Fruit fly (Drosophila melanogaster) whole organism, embryonic: ENCODE data around the gene Atu.

Source experiments
- Adf1 ChIP-seq: fragments of 200-800 bp; sonication (Bioruptor generic); IDR thresholded peaks from 2 replicates; pipeline ENCODE4 v1.3.6; 2022; ENCODE audit warnings: missing biosample characterization, missing genetic modification characterization
- BtbVII ChIP-seq: fragments of 200-800 bp; sonication (Bioruptor generic); optimal IDR thresholded peaks from 3 replicates; lab custom pipeline; 2017; ENCODE audit warnings: missing biosample characterization, mild to moderate bottlenecking, missing genetic modification characterization
- CG10274 ChIP-seq: fragments of 200-800 bp; sonication (Bioruptor generic); optimal IDR thresholded peaks from 3 replicates; lab custom pipeline; 2017; ENCODE audit warnings: missing biosample characterization, mild to moderate bottlenecking, missing genetic modification characterization
- CG10366 ChIP-seq: fragments of 200-800 bp; sonication (Bioruptor generic); IDR thresholded peaks from 2 replicates; pipeline ENCODE4 v1.3.6; 2022; ENCODE audit warnings: missing biosample characterization, missing genetic modification characterization
- CG10654 ChIP-seq: fragments of 200-800 bp; sonication (Bioruptor generic); optimal IDR thresholded peaks from 2 replicates; lab custom pipeline; 2016; ENCODE audit warnings: missing biosample characterization, missing genetic modification characterization
- CG12299 ChIP-seq: fragments of 200-800 bp; sonication (Bioruptor generic); optimal IDR thresholded peaks from 2 replicates; lab custom pipeline; 2018; ENCODE audit warnings: missing biosample characterization, mild to moderate bottlenecking, missing genetic modification characterization
- CG13775 ChIP-seq: fragments of 200-800 bp; sonication (Bioruptor generic); optimal IDR thresholded peaks from 3 replicates; lab custom pipeline; 2017; ENCODE audit warnings: missing biosample characterization, mild to moderate bottlenecking, missing genetic modification characterization
- CG13894 ChIP-seq: fragments of 200-800 bp; sonication (Bioruptor generic); optimal IDR thresholded peaks from 3 replicates; lab custom pipeline; 2018; ENCODE audit warnings: missing biosample characterization, mild to moderate bottlenecking, missing genetic modification characterization, moderate library complexity
- CG15011 ChIP-seq: fragments of 200-800 bp; sonication (Bioruptor generic); optimal IDR thresholded peaks from 3 replicates; lab custom pipeline; 2018; ENCODE audit warnings: missing biosample characterization, mild to moderate bottlenecking, missing genetic modification characterization
- CG15479 ChIP-seq: fragments of 200-800 bp; sonication (Bioruptor generic); optimal IDR thresholded peaks from 3 replicates; lab custom pipeline; 2019; ENCODE audit warnings: missing biosample characterization, mild to moderate bottlenecking, missing genetic modification characterization, moderate library complexity
- CG18011 ChIP-seq: fragments of 200-800 bp; sonication (Bioruptor generic); optimal IDR thresholded peaks from 2 replicates; lab custom pipeline; 2017; ENCODE audit warnings: missing biosample characterization, missing genetic modification characterization, mild to moderate bottlenecking, moderate library complexity, missing genotype
- CG1832 ChIP-seq: fragments of 200-800 bp; sonication (Bioruptor generic); optimal IDR thresholded peaks from 2 replicates; lab custom pipeline; 2017; ENCODE audit warnings: missing biosample characterization, mild to moderate bottlenecking, missing genetic modification characterization, inconsistent platforms
- CG2202 ChIP-seq: fragments of 200-800 bp; sonication (Bioruptor generic); optimal IDR thresholded peaks from 2 replicates; lab custom pipeline; 2018; ENCODE audit warnings: missing biosample characterization, mild to moderate bottlenecking, missing genetic modification characterization
- CG31365 ChIP-seq: fragments of 200-800 bp; sonication (Bioruptor generic); optimal IDR thresholded peaks from 2 replicates; lab custom pipeline; 2018; ENCODE audit warnings: missing biosample characterization, mild to moderate bottlenecking, missing genetic modification characterization
- CG3163 ChIP-seq: fragments of 200-800 bp; sonication (Bioruptor generic); optimal IDR thresholded peaks from 3 replicates; lab custom pipeline; 2016; ENCODE audit warnings: missing biosample characterization, missing genetic modification characterization
- CG34376 ChIP-seq: fragments of 200-800 bp; sonication (Bioruptor generic); optimal IDR thresholded peaks from 2 replicates; lab custom pipeline; 2018; ENCODE audit warnings: missing biosample characterization, mild to moderate bottlenecking, missing genetic modification characterization
- CG34422 ChIP-seq: fragments of 200-800 bp; sonication (Bioruptor generic); IDR thresholded peaks from 3 replicates; pipeline ENCODE4 v1.3.6; 2022; ENCODE audit warnings: missing biosample characterization, missing genetic modification characterization
- CG4424 ChIP-seq: fragments of 200-800 bp; sonication (Bioruptor generic); optimal IDR thresholded peaks from 3 replicates; lab custom pipeline; 2016; ENCODE audit warnings: missing biosample characterization, missing genetic modification characterization
- CG4820 ChIP-seq: fragments of 200-800 bp; sonication (Bioruptor generic); optimal IDR thresholded peaks from 3 replicates; lab custom pipeline; 2016; ENCODE audit warnings: missing biosample characterization, missing genetic modification characterization
- CG6791 ChIP-seq: fragments of 200-800 bp; sonication (Bioruptor generic); IDR thresholded peaks from 3 replicates; pipeline ENCODE4 v1.3.6; 2022; ENCODE audit warnings: missing biosample characterization, missing genetic modification characterization; ENCODE audit not compliant: partially characterized antibody
- CG7928 ChIP-seq: fragments of 200-800 bp; sonication (Bioruptor generic); optimal IDR thresholded peaks from 2 replicates; lab custom pipeline; 2017; ENCODE audit warnings: missing biosample characterization, mild to moderate bottlenecking, missing genetic modification characterization
- CG9817 ChIP-seq: fragments of 200-800 bp; sonication (Bioruptor generic); optimal IDR thresholded peaks from 2 replicates; lab custom pipeline; 2018; ENCODE audit warnings: missing biosample characterization, mild to moderate bottlenecking, missing genetic modification characterization, moderate library complexity
- CG9932 ChIP-seq: fragments of 200-800 bp; sonication (Bioruptor generic); IDR thresholded peaks from 2 replicates; pipeline ENCODE4 v1.3.6; 2022; ENCODE audit warnings: missing biosample characterization, missing genetic modification characterization
- CkIIα-i1 ChIP-seq: fragments of 200-800 bp; sonication (Bioruptor generic); IDR thresholded peaks from 2 replicates; pipeline ENCODE4 v1.3.6; 2022; ENCODE audit warnings: missing biosample characterization, missing genetic modification characterization
- CoRest ChIP-seq: fragments of 200-800 bp; sonication (Bioruptor generic); optimal IDR thresholded peaks from 3 replicates; lab custom pipeline; 2018; ENCODE audit warnings: missing biosample characterization, mild to moderate bottlenecking, missing genetic modification characterization, moderate library complexity
- Dek ChIP-seq: fragments of 200-800 bp; sonication (Bioruptor generic); optimal IDR thresholded peaks from 3 replicates; lab custom pipeline; 2019; ENCODE audit warnings: missing biosample characterization, mild to moderate bottlenecking, missing genetic modification characterization, moderate library complexity
- HmgD ChIP-seq: fragments of 200-800 bp; sonication (Bioruptor generic); optimal IDR thresholded peaks from 3 replicates; lab custom pipeline; 2016; ENCODE audit warnings: missing biosample characterization, missing genetic modification characterization
- MESR4 ChIP-seq: fragments of 200-800 bp; sonication (Bioruptor generic); optimal IDR thresholded peaks from 2 replicates; lab custom pipeline; 2018; ENCODE audit warnings: missing biosample characterization, mild to moderate bottlenecking, missing genetic modification characterization, moderate library complexity
- Med ChIP-seq: fragments of 200-800 bp; sonication (Bioruptor generic); peaks from one replicate; lab custom pipeline; 2016; ENCODE audit warnings: missing biosample characterization, missing genetic modification characterization, mild to moderate bottlenecking, inconsistent platforms, moderate library complexity
- NK7.1 ChIP-seq: fragments of 200-800 bp; sonication (Bioruptor generic); optimal IDR thresholded peaks from 3 replicates; lab custom pipeline; 2016; ENCODE audit warnings: missing biosample characterization, missing genetic modification characterization
- Opbp ChIP-seq: fragments of 200-800 bp; sonication (Bioruptor generic); IDR thresholded peaks from 3 replicates; pipeline ENCODE4 v1.3.6; 2022; ENCODE audit warnings: missing biosample characterization, missing genetic modification characterization; ENCODE audit not compliant: partially characterized antibody
- Ssrp ChIP-seq: fragments of 200-800 bp; sonication (Bioruptor generic); optimal IDR thresholded peaks from 2 replicates; lab custom pipeline; 2018; ENCODE audit warnings: missing biosample characterization, mild to moderate bottlenecking, missing genetic modification characterization, moderate library complexity
- Tbp ChIP-seq: fragments of >200 bp; optimal IDR thresholded peaks from 2 replicates; lab custom pipeline; 2018; ENCODE audit warnings: missing biosample characterization, missing genetic modification characterization
- chn ChIP-seq: fragments of 200-800 bp; sonication (Bioruptor generic); optimal IDR thresholded peaks from 2 replicates; lab custom pipeline; 2016; ENCODE audit warnings: missing biosample characterization, missing genetic modification characterization
- danr ChIP-seq: fragments of 200-800 bp; sonication (Bioruptor generic); IDR thresholded peaks from 2 replicates; pipeline ENCODE4 v1.3.6; 2022; ENCODE audit warnings: missing biosample characterization, missing genetic modification characterization
- dati ChIP-seq: fragments of 200-800 bp; sonication (Bioruptor generic); IDR thresholded peaks from 2 replicates; pipeline ENCODE4 v1.3.6; 2022; ENCODE audit warnings: missing biosample characterization, missing genetic modification characterization
- dimm ChIP-seq: fragments of 200-800 bp; sonication (Bioruptor generic); IDR thresholded peaks from 2 replicates; pipeline ENCODE4 v1.3.6; 2022; ENCODE audit warnings: missing biosample characterization, missing genetic modification characterization
- dm ChIP-seq: fragments of 200-800 bp; sonication (Bioruptor generic); optimal IDR thresholded peaks from 3 replicates; lab custom pipeline; 2016; ENCODE audit warnings: missing biosample characterization, missing genetic modification characterization
- kay ChIP-seq: fragments of 200-800 bp; sonication (Bioruptor generic); optimal IDR thresholded peaks from 2 replicates; lab custom pipeline; 2016; ENCODE audit warnings: missing biosample characterization, missing genetic modification characterization
- mld ChIP-seq: fragments of 200-800 bp; sonication (Bioruptor generic); IDR thresholded peaks from 3 replicates; pipeline ENCODE4 v1.3.6; 2022; ENCODE audit warnings: missing biosample characterization, missing genetic modification characterization; ENCODE audit not compliant: partially characterized antibody
- nerfin-2 ChIP-seq: fragments of 200-800 bp; sonication (Bioruptor generic); IDR thresholded peaks from 2 replicates; pipeline ENCODE4 v1.3.6; 2022; ENCODE audit warnings: missing biosample characterization, missing genetic modification characterization; ENCODE audit not compliant: partially characterized antibody
- odd ChIP-seq: fragments of 200-800 bp; sonication (Bioruptor generic); optimal IDR thresholded peaks from 2 replicates; lab custom pipeline; 2017; ENCODE audit warnings: missing biosample characterization, mild to moderate bottlenecking, missing genetic modification characterization
- pfk ChIP-seq: fragments of 200-800 bp; sonication (Bioruptor generic); optimal IDR thresholded peaks from 2 replicates; lab custom pipeline; 2018; ENCODE audit warnings: missing biosample characterization, mild to moderate bottlenecking, missing genetic modification characterization, moderate library complexity
- slp2 ChIP-seq: fragments of 200-800 bp; sonication (Bioruptor generic); optimal IDR thresholded peaks from 2 replicates; lab custom pipeline; 2016; ENCODE audit warnings: missing biosample characterization, missing genetic modification characterization
- tll ChIP-seq, 2 experiments: fragments of 200-800 bp in 1 of 2; fragments of >200 bp in 1 of 2; sonication (Bioruptor generic) in 1 of 2; optimal IDR thresholded peaks; 2 replicates each; lab custom pipeline; 2017 to 2019; ENCODE audit warnings: missing biosample characterization in 2 of 2, missing genetic modification characterization in 2 of 2, mild to moderate bottlenecking in 1 of 2, moderate library complexity in 1 of 2
- ttk ChIP-seq: fragments of 200-800 bp; sonication (Bioruptor generic); IDR thresholded peaks from 2 replicates; pipeline ENCODE4 v2.1.2; 2022; ENCODE audit warnings: missing biosample characterization, missing genetic modification characterization
- yki ChIP-seq: fragments of >200 bp; optimal IDR thresholded peaks from 3 replicates; lab custom pipeline; 2018
- zen ChIP-seq: fragments of 200-800 bp; sonication (Bioruptor generic); optimal IDR thresholded peaks from 3 replicates; lab custom pipeline; 2018; ENCODE audit warnings: missing biosample characterization, mild to moderate bottlenecking, missing genetic modification characterization, moderate library complexity
- zfh1 ChIP-seq: fragments of 200-800 bp; sonication (Bioruptor generic); IDR thresholded peaks from 3 replicates; pipeline ENCODE4 v1.3.6; 2022; ENCODE audit warnings: missing biosample characterization, missing genetic modification characterization

Gene Atu

DNA sequence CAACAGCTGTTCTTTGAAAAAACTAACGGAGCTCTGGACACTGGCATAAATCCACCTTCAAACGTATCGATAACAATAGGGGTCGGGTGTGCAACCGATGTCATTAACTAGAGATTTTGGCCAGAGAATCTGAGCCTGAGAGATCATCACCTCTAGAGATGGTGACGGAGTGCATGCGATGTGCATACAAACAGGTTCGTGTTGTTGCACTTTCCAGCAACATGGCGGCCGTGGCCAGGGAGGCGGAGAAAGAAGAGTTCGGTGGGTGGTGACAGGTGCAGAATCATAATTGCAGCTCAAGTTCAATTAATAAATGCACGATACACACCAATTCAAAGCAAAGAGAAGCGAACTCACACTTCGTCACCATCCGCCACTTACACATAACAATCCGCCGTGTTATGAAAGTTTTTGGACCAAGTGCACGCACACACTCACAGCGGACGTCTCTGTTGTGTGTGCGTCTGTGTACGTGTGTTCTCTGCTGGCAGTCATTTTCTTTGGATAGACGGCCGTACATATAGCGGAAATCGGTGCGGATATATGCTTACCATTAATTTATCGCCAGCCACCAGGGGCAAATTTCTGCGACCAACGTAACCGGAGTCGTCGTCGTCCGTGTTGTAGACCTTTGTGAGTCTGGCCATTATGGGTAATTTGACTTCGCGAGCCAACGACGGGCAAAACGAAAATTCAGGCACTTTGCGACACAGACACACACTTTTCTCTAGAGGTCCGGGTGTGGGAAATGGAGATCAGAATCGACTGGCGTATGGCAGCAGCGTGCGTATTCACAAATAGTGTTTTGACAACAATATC lies 46.0 kb downstream of the Atu start (continued):
- TF ChIP-seq CG13775: no peak
- TF ChIP-seq CG10654 (GFP tag; lab: Kevin White, UChicago): no peak
- TF ChIP-seq CG7928 (GFP tag; lab: Kevin White, UChicago): no peak
- TF ChIP-seq CG10274 (GFP tag; lab: Kevin White, UChicago): peak; percentile 90
- TF ChIP-seq CG12299: no peak
- TF ChIP-seq Tbp (GFP tag; lab: Kevin White, UChicago): no peak
- no peak for TF ChIP-seq CG3163 (GFP tag; lab: Kevin White, UChicago)
- TF ChIP-seq Adf1 (GFP tag; lab: Robert Waterston, UW): peak; percentile 40; the same call in 1 of the 2 replicates
- no peak for TF ChIP-seq CkIIα-i1 (GFP tag; lab: Robert Waterston, UW)
- TF ChIP-seq Dek (tag; lab: Kevin White, UChicago): no peak
- no peak for TF ChIP-seq CG4820 (GFP tag; lab: Kevin White, UChicago)
- no peak for TF ChIP-seq CG1832 (GFP tag; lab: Kevin White, UChicago)
- TF ChIP-seq HmgD (GFP tag; lab: Kevin White, UChicago): no peak
- no peak for TF ChIP-seq CG31365 (tag; lab: Kevin White, UChicago)
- TF ChIP-seq Ssrp (tag; lab: Kevin White, UChicago): no peak
- TF ChIP-seq Opbp (GFP tag; lab: Robert Waterston, UW): 0 out of 3 replicates have a peak, but pooled peaks have one; percentile 25
- TF ChIP-seq nerfin-2: no peak
- no peak for TF ChIP-seq slp2 (GFP tag; lab: Kevin White, UChicago)
- no peak for TF ChIP-seq danr (GFP tag; lab: Robert Waterston, UW)
- TF ChIP-seq ttk (GFP tag; lab: Robert Waterston, UW): 0 out of 2 replicates have a peak, but pooled peaks have one; percentile 10
- peak; percentile 42; the same call in 1 of the 2 replicates for TF ChIP-seq CG9932 (GFP tag; lab: Robert Waterston, UW)
- no peak for TF ChIP-seq CG13894 (tag; lab: Kevin White, UChicago)
- no peak for TF ChIP-seq CG10366 (GFP tag; lab: Robert Waterston, UW)
- TF ChIP-seq dm (GFP tag; lab: Kevin White, UChicago): no peak
- TF ChIP-seq CG2202 (tag; lab: Kevin White, UChicago): no peak
- no peak for TF ChIP-seq dimm (GFP tag; lab: Robert Waterston, UW)
- TF ChIP-seq tll (GFP tag; optimal IDR thresholded peaks at IDR 0.05; lab: Kevin White, UChicago): no peak
- no peak for TF ChIP-seq odd (GFP tag; lab: Kevin White, UChicago)
- TF ChIP-seq mld: peak; percentile 37; the same call in 1 of the 3 replicates
- TF ChIP-seq CG15479 (GFP tag; lab: Kevin White, UChicago): peak; percentile 56
- TF ChIP-seq CG34376 (GFP tag; lab: Kevin White, UChicago): peak; percentile 70
- peak; percentile 20; the same call in 1 of the 3 replicates for TF ChIP-seq CG34422 (GFP tag; lab: Robert Waterston, UW)
- TF ChIP-seq Med (GFP tag; lab: Kevin White, UChicago): peak; percentile 69
- no peak for TF ChIP-seq chn (GFP tag; lab: Kevin White, UChicago)
- TF ChIP-seq CG9817 (tag; lab: Kevin White, UChicago): no peak
- peak; percentile 2 for TF ChIP-seq CG18011 (GFP tag; lab: Kevin White, UChicago)
- TF ChIP-seq zfh1 (GFP tag; lab: Robert Waterston, UW): 0 out of 3 replicates have a peak, but pooled peaks have one; percentile 43
- no peak for TF ChIP-seq CG6791 (GFP tag; lab: Robert Waterston, UW)
- TF ChIP-seq CG4424: no peak
- TF ChIP-seq yki: no peak
- TF ChIP-seq CoRest (tag; lab: Kevin White, UChicago): no peak
- TF ChIP-seq kay (GFP tag; lab: Kevin White, UChicago): no peak
- no peak for TF ChIP-seq pfk (GFP tag; lab: Kevin White, UChicago)
- TF ChIP-seq CG15011: no peak
- no peak for TF ChIP-seq NK7.1
- TF ChIP-seq dati: no peak
- peak; percentile 25 for TF ChIP-seq zen (tag; lab: Kevin White, UChicago)
- TF ChIP-seq MESR4: peak; percentile 84
- TF ChIP-seq BtbVII: no peak
